Fruit fly (Drosophila melanogaster): ENCODE results near the gene B-H2.
A peak's percentile ranks its signal among the peaks of the same experiment; 100 is the strongest.

Gene B-H2

DNA sequence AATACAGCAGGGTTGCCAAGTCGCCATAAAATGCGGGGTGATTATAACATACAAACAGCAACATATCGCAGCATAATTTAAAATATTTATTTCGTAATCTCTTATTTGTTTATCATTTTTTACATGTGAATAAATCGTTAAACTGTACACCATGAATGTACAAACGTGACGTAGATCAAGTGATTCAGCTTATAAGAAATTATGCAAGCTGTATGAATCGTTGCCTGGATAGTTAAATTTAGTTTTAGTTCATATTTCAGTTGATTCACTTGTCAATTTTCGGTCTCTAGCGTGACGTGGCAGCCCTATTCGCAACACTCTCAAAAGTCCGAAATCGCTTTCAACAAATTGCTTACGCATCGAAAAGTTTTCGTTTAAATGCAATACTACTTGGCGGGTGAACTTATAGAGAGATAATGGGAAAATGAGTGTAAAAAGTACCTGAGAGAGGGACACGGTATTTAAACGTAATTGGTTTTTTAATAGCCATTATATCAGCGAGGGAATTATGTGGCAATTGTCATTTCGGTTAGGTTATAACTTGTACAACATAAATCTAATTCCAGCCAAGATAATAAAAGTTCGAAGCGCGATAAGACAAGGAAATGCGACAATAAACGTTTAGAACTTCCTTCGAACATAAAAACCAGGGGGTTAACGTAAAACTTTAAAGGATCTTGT is 22.2 kb upstream of the B-H2 start (continued):
- TF ChIP-seq salr (GFP tag; optimal IDR thresholded peaks at IDR 0.05), result peak in 1 of 2 experiments; percentile 4
- TF ChIP-seq Hr38 (GFP tag; optimal IDR thresholded peaks at IDR 0.05), result no peak
- TF ChIP-seq CG7368 (GFP tag; optimal IDR thresholded peaks at IDR 0.05), result peak; percentile 33
- TF ChIP-seq CG6854 (GFP tag; optimal IDR thresholded peaks at IDR 0.05), result no peak
- TF ChIP-seq cyc (GFP tag; optimal IDR thresholded peaks at IDR 0.05), result peak; percentile 62
- TF ChIP-seq dac (GFP tag; optimal IDR thresholded peaks at IDR 0.05), result no peak
- TF ChIP-seq CG11294 (GFP tag; IDR thresholded peaks at IDR 0.05), result no peak
- peak; percentile 69 for TF ChIP-seq Eip75B (GFP tag; optimal IDR thresholded peaks at IDR 0.05)
- no peak for TF ChIP-seq CG1621 (tag; optimal IDR thresholded peaks at IDR 0.05)
- no peak for TF ChIP-seq fd85E (GFP tag; optimal IDR thresholded peaks at IDR 0.05)
- peak; percentile 79 for TF ChIP-seq topi (GFP tag; optimal IDR thresholded peaks at IDR 0.05)
- TF ChIP-seq CG10669 (GFP tag; optimal IDR thresholded peaks at IDR 0.05), result peak; percentile 39
- peak; percentile 75 for TF ChIP-seq lz (GFP tag; optimal IDR thresholded peaks at IDR 0.05)
- TF ChIP-seq CG31627 (GFP tag; optimal IDR thresholded peaks at IDR 0.05), result peak; percentile 77
- peak; percentile 8 for TF ChIP-seq CG10631 (GFP tag; optimal IDR thresholded peaks at IDR 0.05)
- TF ChIP-seq CG6163 (GFP tag; IDR thresholded peaks at IDR 0.05), result 0 out of 3 replicates have a peak, but pooled peaks have one; percentile 48
- peak; percentile 62 for TF ChIP-seq Sox15 (GFP tag; optimal IDR thresholded peaks at IDR 0.05)
- TF ChIP-seq fkh (GFP tag; optimal IDR thresholded peaks at IDR 0.05), result no peak
- TF ChIP-seq CG34406 (GFP tag; optimal IDR thresholded peaks at IDR 0.05), result peak; percentile 78
- no peak for TF ChIP-seq Ets96B (tag; optimal IDR thresholded peaks at IDR 0.05)
- peak; percentile 54 for TF ChIP-seq CG11902 (GFP tag; optimal IDR thresholded peaks at IDR 0.05)
- TF ChIP-seq ss (GFP tag; optimal IDR thresholded peaks at IDR 0.05), result peak in 1 of 2 experiments; percentile 15
- TF ChIP-seq CG11762 (GFP tag; optimal IDR thresholded peaks at IDR 0.05; ENCODE audit: insufficient read depth), result peak; percentile 37
- TF ChIP-seq Sox14 (GFP tag; optimal IDR thresholded peaks at IDR 0.05), result peak; percentile 46
- peak; percentile 71 for TF ChIP-seq Hr39 (GFP tag; optimal IDR thresholded peaks at IDR 0.05)
- peak; percentile 64 for TF ChIP-seq pdm3 (GFP tag; optimal IDR thresholded peaks at IDR 0.05)
- TF ChIP-seq dsx (GFP tag; optimal IDR thresholded peaks at IDR 0.05; ENCODE audit: poor library complexity, severe bottlenecking), result peak; percentile 16
- TF ChIP-seq Met (GFP tag; optimal IDR thresholded peaks at IDR 0.05), result peak; percentile 81
- peak; percentile 66 for TF ChIP-seq CG3919 (GFP tag; optimal IDR thresholded peaks at IDR 0.05)
- TF ChIP-seq OdsH (GFP tag; optimal IDR thresholded peaks at IDR 0.05), result peak; percentile 69
- TF ChIP-seq Gug (GFP tag; IDR thresholded peaks at IDR 0.05), result no peak
- TF ChIP-seq Lpt (GFP tag; optimal IDR thresholded peaks at IDR 0.05), result peak; percentile 6
- TF ChIP-seq svp (GFP tag), result peak; percentile 85

DNA sequence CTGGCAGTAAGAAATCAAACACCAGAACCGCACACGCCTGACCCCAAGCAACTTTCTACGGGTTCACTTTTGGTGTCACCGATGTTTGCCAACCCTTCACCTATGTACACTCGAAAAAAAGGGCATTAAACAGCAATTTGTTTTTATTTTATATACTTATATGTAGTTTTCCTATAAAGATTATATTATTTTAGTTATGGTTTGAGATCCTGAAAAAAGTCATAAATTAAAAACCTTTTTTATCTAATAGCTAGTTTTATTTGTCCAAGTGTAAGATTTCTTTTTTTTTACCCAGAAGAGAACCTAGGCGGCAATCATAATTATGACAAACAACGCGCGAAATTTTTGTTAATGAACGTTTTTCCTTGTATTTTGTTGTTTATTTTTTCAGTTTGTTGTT is 21.0 kb upstream of the B-H2 start:
- TF ChIP-seq CG3919 (GFP tag; optimal IDR thresholded peaks at IDR 0.05), result peak; percentile 31
- TF ChIP-seq eg (GFP tag; IDR thresholded peaks at IDR 0.05), result peak; percentile 52; the same call in 1 of the 3 replicates
- TF ChIP-seq Hr38 (GFP tag; optimal IDR thresholded peaks at IDR 0.05), result no peak
- no peak for TF ChIP-seq lz (GFP tag; optimal IDR thresholded peaks at IDR 0.05)
- no peak for TF ChIP-seq CG11294 (GFP tag; IDR thresholded peaks at IDR 0.05)
- peak; percentile 24 for TF ChIP-seq topi (GFP tag; optimal IDR thresholded peaks at IDR 0.05)
- peak in 1 of 2 experiments; percentile 10 for TF ChIP-seq salr (GFP tag; optimal IDR thresholded peaks at IDR 0.05)
- peak; percentile 3 for TF ChIP-seq CG6792 (GFP tag; optimal IDR thresholded peaks at IDR 0.05)
- TF ChIP-seq CG6808 (GFP tag; optimal IDR thresholded peaks at IDR 0.05), result no peak
- TF ChIP-seq CG10669 (GFP tag; optimal IDR thresholded peaks at IDR 0.05), result peak; percentile 8
- no peak for TF ChIP-seq Lpt (GFP tag; optimal IDR thresholded peaks at IDR 0.05)
- peak; percentile 40 for TF ChIP-seq esn (GFP tag; optimal IDR thresholded peaks at IDR 0.05)
- no peak for TF ChIP-seq CG7368 (GFP tag; optimal IDR thresholded peaks at IDR 0.05)
- peak; percentile 30 for TF ChIP-seq fkh (GFP tag; optimal IDR thresholded peaks at IDR 0.05)
- TF ChIP-seq CG3032 (tag; optimal IDR thresholded peaks at IDR 0.05), result peak; percentile 30
- TF ChIP-seq fd85E (GFP tag; optimal IDR thresholded peaks at IDR 0.05), result no peak
- peak; percentile 24 for TF ChIP-seq acj6 (GFP tag; optimal IDR thresholded peaks at IDR 0.05)
- peak; percentile 21; the same call in 1 of the 3 replicates for TF ChIP-seq CG6163 (GFP tag; IDR thresholded peaks at IDR 0.05)
- peak; percentile 10 for TF ChIP-seq CG11762 (GFP tag; optimal IDR thresholded peaks at IDR 0.05; ENCODE audit: insufficient read depth)
- peak; percentile 15 for TF ChIP-seq Ets96B (tag; optimal IDR thresholded peaks at IDR 0.05)
- peak; percentile 9 for TF ChIP-seq achi (GFP tag; optimal IDR thresholded peaks at IDR 0.05)
- TF ChIP-seq pdm3 (GFP tag; optimal IDR thresholded peaks at IDR 0.05), result peak; percentile 4
- TF ChIP-seq CG34406 (GFP tag; optimal IDR thresholded peaks at IDR 0.05), result peak; percentile 36
- TF ChIP-seq CG15336 (GFP tag; IDR thresholded peaks at IDR 0.05), result peak; percentile 38; the same call in 1 of the 2 replicates
- peak; percentile 25 for TF ChIP-seq CG32006 (GFP tag; optimal IDR thresholded peaks at IDR 0.05)
- TF ChIP-seq OdsH (GFP tag; optimal IDR thresholded peaks at IDR 0.05), result peak; percentile 20
- peak; percentile 78 for TF ChIP-seq Eip78C (GFP tag)

Measured in whole organism, prepupa.